Fruit fly (Drosophila melanogaster): ENCODE measurements around the gene CG7432.

The CG7432 gene

DNA sequence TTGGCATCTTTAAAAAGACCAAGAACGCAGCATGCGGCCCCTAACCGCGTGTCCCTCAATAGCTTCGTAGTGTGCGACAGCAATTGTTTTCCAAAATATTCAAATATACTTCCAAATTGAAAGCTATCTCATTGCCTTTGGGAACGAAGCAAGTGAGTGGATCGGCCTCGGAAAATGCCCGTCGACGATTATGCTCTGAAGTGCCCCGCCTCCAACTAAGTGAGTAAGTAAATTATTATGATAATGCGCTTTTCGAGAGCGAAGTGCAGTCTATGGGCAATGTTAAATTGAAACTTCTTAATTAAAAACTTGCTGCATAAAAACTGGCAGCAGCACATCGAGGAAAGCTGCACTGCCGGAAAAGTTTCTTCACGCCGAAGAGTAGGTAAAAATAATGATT is 51.0 kb downstream of the CG7432 start, which contains the start of gene CG34286:
Gene CG34286 (minus strand): TSS at position 101 of the 400 bp plus-strand sequence.
- TF ChIP-seq usp (GFP tag; optimal IDR thresholded peaks at IDR 0.05) (no peak), HLH106 (tag; optimal IDR thresholded peaks at IDR 0.05) (no peak), Sp1 (GFP tag; optimal IDR thresholded peaks at IDR 0.05) (no peak), GATAd (GFP tag; optimal IDR thresholded peaks at IDR 0.05) (no peak), CG9705 (GFP tag; optimal IDR thresholded peaks at IDR 0.05) (no peak), tai (GFP tag; optimal IDR thresholded peaks at IDR 0.05) (no peak), Jra (GFP tag; optimal IDR thresholded peaks at IDR 0.05) (no peak), Dif (GFP tag; optimal IDR thresholded peaks at IDR 0.05; ENCODE audit: partially characterized antibody) (no peak), Myc (optimal IDR thresholded peaks at IDR 0.05) (no peak), Rel (GFP tag; optimal IDR thresholded peaks at IDR 0.05) (no peak), Rel (tag; optimal IDR thresholded peaks at IDR 0.05) (no peak), dsf (GFP tag; optimal IDR thresholded peaks at IDR 0.05; ENCODE audit: borderline replicate concordance) (no peak), fru (GFP tag; optimal IDR thresholded peaks at IDR 0.05) (no peak), br (GFP tag; optimal IDR thresholded peaks at IDR 0.05) (no peak), brk (GFP tag; optimal IDR thresholded peaks at IDR 0.05) (no peak), Hnf4 (GFP tag; optimal IDR thresholded peaks at IDR 0.05) (no peak)
